Fruit fly (Drosophila melanogaster) whole organism, prepupa: ENCODE data around the gene Pex5.

Source experiments
- CG11762 ChIP-seq: fragments of 200-800 bp; sonication (Bioruptor generic); optimal IDR thresholded peaks from 3 replicates; lab custom pipeline; 2016; ENCODE audit warnings: missing biosample characterization, missing genetic modification characterization; ENCODE audit not compliant: insufficient read depth
- CG11902 ChIP-seq: fragments of 200-800 bp; sonication (Bioruptor generic); optimal IDR thresholded peaks from 3 replicates; lab custom pipeline; 2016; ENCODE audit warnings: missing biosample characterization, missing genetic modification characterization
- CG15336 ChIP-seq: fragments of 200-800 bp; sonication (Bioruptor generic); IDR thresholded peaks from 2 replicates; pipeline ENCODE4 v1.3.6; 2022; ENCODE audit warnings: missing biosample characterization, missing genetic modification characterization
- CG3919 ChIP-seq: fragments of 200-800 bp; sonication (Bioruptor generic); optimal IDR thresholded peaks from 3 replicates; lab custom pipeline; 2016; ENCODE audit warnings: missing biosample characterization, missing genetic modification characterization
- CG4318 ChIP-seq: fragments of 200-800 bp; sonication (Bioruptor generic); optimal IDR thresholded peaks from 3 replicates; lab custom pipeline; 2017; ENCODE audit warnings: missing biosample characterization, mild to moderate bottlenecking, missing genetic modification characterization
- CG6792 ChIP-seq: fragments of 200-800 bp; sonication (Bioruptor generic); optimal IDR thresholded peaks from 3 replicates; lab custom pipeline; 2016; ENCODE audit warnings: missing biosample characterization, missing genetic modification characterization
- CG6808 ChIP-seq: fragments of 200-800 bp; sonication (Bioruptor generic); optimal IDR thresholded peaks from 3 replicates; lab custom pipeline; 2017; ENCODE audit warnings: missing biosample characterization, missing genetic modification characterization, mild to moderate bottlenecking, moderate library complexity, missing genetic modification reagents
- CG6854 ChIP-seq: fragments of 200-800 bp; sonication (Bioruptor generic); optimal IDR thresholded peaks from 2 replicates; lab custom pipeline; 2017; ENCODE audit warnings: missing biosample characterization, mild to moderate bottlenecking, missing genetic modification characterization
- CG8119 ChIP-seq: fragments of 200-800 bp; sonication (Bioruptor generic); IDR thresholded peaks from 3 replicates; pipeline ENCODE4 v1.3.6; 2022; ENCODE audit warnings: missing biosample characterization, missing genetic modification characterization
- CG8319 ChIP-seq: fragments of 200-800 bp; sonication (Bioruptor generic); optimal IDR thresholded peaks from 3 replicates; lab custom pipeline; 2016; ENCODE audit warnings: missing biosample characterization, missing genetic modification characterization
- CG8632 ChIP-seq: fragments of 200-800 bp; sonication (Bioruptor generic); optimal IDR thresholded peaks from 3 replicates; lab custom pipeline; 2016; ENCODE audit warnings: missing biosample characterization, missing genetic modification characterization
- CG9139 ChIP-seq: fragments of 200-800 bp; sonication (Bioruptor generic); optimal IDR thresholded peaks from 3 replicates; lab custom pipeline; 2017; ENCODE audit warnings: missing biosample characterization, mild to moderate bottlenecking, missing genetic modification characterization
- Eip75B ChIP-seq: fragments of 200-800 bp; sonication (Bioruptor generic); optimal IDR thresholded peaks from 3 replicates; lab custom pipeline; 2016; ENCODE audit warnings: missing biosample characterization, missing genetic modification characterization
- Eip93F ChIP-seq: fragments of 200-800 bp; sonication (Bioruptor generic); optimal IDR thresholded peaks from 2 replicates; lab custom pipeline; 2016; ENCODE audit warnings: missing biosample characterization, mild to moderate bottlenecking, missing genetic modification characterization
- Ets21C ChIP-seq: fragments of 200-800 bp; sonication (Bioruptor generic); optimal IDR thresholded peaks from 3 replicates; lab custom pipeline; 2016; ENCODE audit warnings: missing biosample characterization, missing genetic modification characterization
- Gug ChIP-seq: fragments of 200-800 bp; sonication (Bioruptor generic); IDR thresholded peaks from 2 replicates; pipeline ENCODE4 v1.3.6; 2022; ENCODE audit warnings: missing biosample characterization, missing genetic modification characterization
- Hr38 ChIP-seq: sonication (Bioruptor generic); optimal IDR thresholded peaks from 2 replicates; lab custom pipeline; 2016; ENCODE audit warnings: missing biosample characterization, missing genetic modification characterization
- Hr39 ChIP-seq: fragments of 200-800 bp; sonication (Bioruptor generic); optimal IDR thresholded peaks from 2 replicates; lab custom pipeline; 2016; ENCODE audit warnings: missing biosample characterization, missing genetic modification characterization
- Hr4 ChIP-seq: fragments of 200-800 bp; sonication (Bioruptor generic); optimal IDR thresholded peaks from 3 replicates; lab custom pipeline; 2016; ENCODE audit warnings: missing biosample characterization, missing genetic modification characterization
- Lpt ChIP-seq: fragments of 200-800 bp; sonication (Bioruptor generic); optimal IDR thresholded peaks from 3 replicates; lab custom pipeline; 2016; ENCODE audit warnings: missing biosample characterization, missing genetic modification characterization
- Met ChIP-seq: fragments of 200-800 bp; sonication (Bioruptor generic); optimal IDR thresholded peaks from 3 replicates; lab custom pipeline; 2016; ENCODE audit warnings: missing biosample characterization, missing genetic modification characterization
- OdsH ChIP-seq: fragments of 200-800 bp; sonication (Bioruptor generic); optimal IDR thresholded peaks from 3 replicates; lab custom pipeline; 2016; ENCODE audit warnings: missing biosample characterization, missing genetic modification characterization
- Smox ChIP-seq: fragments of 200-800 bp; sonication (Bioruptor generic); optimal IDR thresholded peaks from 3 replicates; lab custom pipeline; 2016; ENCODE audit warnings: missing biosample characterization, missing genetic modification characterization
- Sox102F ChIP-seq: fragments of 200-800 bp; sonication (Bioruptor generic); optimal IDR thresholded peaks from 2 replicates; lab custom pipeline; 2016; ENCODE audit warnings: missing biosample characterization, mild to moderate bottlenecking, missing genetic modification characterization
- Sox14 ChIP-seq: fragments of 200-800 bp; sonication (Bioruptor generic); optimal IDR thresholded peaks from 3 replicates; lab custom pipeline; 2016; ENCODE audit warnings: missing biosample characterization, missing genetic modification characterization
- acj6 ChIP-seq: fragments of 200-800 bp; sonication (Bioruptor generic); optimal IDR thresholded peaks from 3 replicates; lab custom pipeline; 2016; ENCODE audit warnings: missing biosample characterization, missing genetic modification characterization
- cyc ChIP-seq: fragments of 200-800 bp; sonication (Bioruptor generic); optimal IDR thresholded peaks from 3 replicates; lab custom pipeline; 2016; ENCODE audit warnings: missing biosample characterization, missing genetic modification characterization
- eg ChIP-seq: fragments of 200-800 bp; sonication (Bioruptor generic); IDR thresholded peaks from 3 replicates; pipeline ENCODE4 v1.3.6; 2022; ENCODE audit warnings: missing biosample characterization, missing genetic modification characterization
- esn ChIP-seq: fragments of 200-800 bp; sonication (Bioruptor generic); optimal IDR thresholded peaks from 2 replicates; lab custom pipeline; 2016; ENCODE audit warnings: missing biosample characterization, mild to moderate bottlenecking, missing genetic modification characterization, moderate library complexity
- fd59A ChIP-seq: fragments of 200-800 bp; sonication (Bioruptor generic); optimal IDR thresholded peaks from 2 replicates; lab custom pipeline; 2017; ENCODE audit warnings: missing biosample characterization, mild to moderate bottlenecking, missing genetic modification characterization, missing genetic modification reagents
- fd85E ChIP-seq: fragments of 200-800 bp; sonication (Bioruptor generic); optimal IDR thresholded peaks from 3 replicates; lab custom pipeline; 2016; ENCODE audit warnings: missing biosample characterization, missing genetic modification characterization
- fkh ChIP-seq: fragments of 200-800 bp; sonication (Bioruptor generic); optimal IDR thresholded peaks from 3 replicates; lab custom pipeline; 2017; ENCODE audit warnings: missing biosample characterization, mild to moderate bottlenecking, missing genetic modification characterization, moderate library complexity
- pdm3 ChIP-seq: fragments of 200-800 bp; sonication (Bioruptor generic); optimal IDR thresholded peaks from 3 replicates; lab custom pipeline; 2016; ENCODE audit warnings: missing biosample characterization, missing genetic modification characterization
- salr ChIP-seq, 2 experiments: fragments of 200-800 bp; sonication (Bioruptor generic); optimal IDR thresholded peaks; 3 replicates each; lab custom pipeline; 2016 to 2018; ENCODE audit warnings: missing biosample characterization in 2 of 2, missing genetic modification characterization in 2 of 2, mild to moderate bottlenecking in 1 of 2
- spab ChIP-seq: fragments of 200-800 bp; sonication (Bioruptor generic); optimal IDR thresholded peaks from 2 replicates; lab custom pipeline; 2017; ENCODE audit warnings: missing biosample characterization, mild to moderate bottlenecking, missing genetic modification characterization, missing genetic modification reagents
- svp ChIP-seq: fragments of 200-800 bp; sonication (Bioruptor generic); peaks from one replicate; lab custom pipeline; 2016; ENCODE audit warnings: missing biosample characterization, missing genetic modification characterization
- topi ChIP-seq: fragments of 200-800 bp; sonication (Bioruptor generic); optimal IDR thresholded peaks from 3 replicates; lab custom pipeline; 2016; ENCODE audit warnings: missing biosample characterization, missing genetic modification characterization
- vri ChIP-seq: fragments of 200-800 bp; sonication (Bioruptor generic); optimal IDR thresholded peaks from 3 replicates; lab custom pipeline; 2016; ENCODE audit warnings: missing biosample characterization, mild to moderate bottlenecking, missing genetic modification characterization

Gene Pex5

dm6 chrX:1907727-1908264 is 38.9 kb upstream of the Pex5 start, which contains the start of gene mip130 (continued):
- peak; percentile 37 for TF ChIP-seq acj6 (GFP tag; lab: Kevin White, UChicago)
- TF ChIP-seq CG6854: peak; percentile 27
- TF ChIP-seq CG11762 (GFP tag; lab: Kevin White, UChicago): peak; percentile 1
- TF ChIP-seq Sox102F (GFP tag; lab: Kevin White, UChicago): peak; percentile 51
- TF ChIP-seq CG8119: peak; percentile 47; the same call in 2 of the 3 replicates
- TF ChIP-seq esn (GFP tag; lab: Kevin White, UChicago): peak; percentile 58
- peak; percentile 43 for TF ChIP-seq CG11902 (GFP tag; lab: Kevin White, UChicago)
- TF ChIP-seq Met (GFP tag; lab: Kevin White, UChicago): peak; percentile 82
- peak; percentile 84 for TF ChIP-seq svp (GFP tag; lab: Kevin White, UChicago)
- TF ChIP-seq OdsH: peak; percentile 47
- peak; percentile 53 for TF ChIP-seq CG6792 (GFP tag; lab: Kevin White, UChicago)
- peak; percentile 56 for TF ChIP-seq Eip75B (GFP tag; lab: Kevin White, UChicago)
- no peak for TF ChIP-seq salr (GFP tag; optimal IDR thresholded peaks at IDR 0.05; lab: Kevin White, UChicago)
- TF ChIP-seq CG9139: no peak
- TF ChIP-seq spab (GFP tag; lab: Kevin White, UChicago): peak; percentile 34
- TF ChIP-seq Sox14: peak; percentile 55
- TF ChIP-seq Ets21C (GFP tag; lab: Kevin White, UChicago): no peak
- peak; percentile 64 for TF ChIP-seq Hr4 (GFP tag; lab: Kevin White, UChicago)
- no peak for TF ChIP-seq fd59A (GFP tag; lab: Kevin White, UChicago)
- TF ChIP-seq Gug: no peak
- TF ChIP-seq eg (GFP tag; lab: Robert Waterston, UW): 0 out of 3 replicates have a peak, but pooled peaks have one; percentile 41
- TF ChIP-seq CG3919: peak; percentile 60
- TF ChIP-seq cyc (GFP tag; lab: Kevin White, UChicago): peak; percentile 65
- peak; percentile 69 for TF ChIP-seq CG15336 (GFP tag; lab: Robert Waterston, UW)
- TF ChIP-seq fkh (GFP tag; lab: Kevin White, UChicago): no peak
- TF ChIP-seq Eip93F: no peak
- TF ChIP-seq Hr38 (GFP tag; lab: Kevin White, UChicago): no peak
- no peak for TF ChIP-seq CG8319 (GFP tag; lab: Kevin White, UChicago)
- no peak for TF ChIP-seq CG4318 (GFP tag; lab: Kevin White, UChicago)
- TF ChIP-seq topi: peak; percentile 71
- TF ChIP-seq Hr39 (GFP tag; lab: Kevin White, UChicago): peak; percentile 31
- peak; percentile 37 for TF ChIP-seq Smox (GFP tag; lab: Kevin White, UChicago)
- peak; percentile 54 for TF ChIP-seq CG8632

- TF ChIP-seq CG8119 (no peak), CG8319 (GFP tag; lab: Kevin White, UChicago) (no peak), svp (GFP tag; lab: Kevin White, UChicago) (peak; percentile 62)
Observed at dm6 chrX:1903968-1904367, 35.1 kb upstream of the Pex5 start.

DNA sequence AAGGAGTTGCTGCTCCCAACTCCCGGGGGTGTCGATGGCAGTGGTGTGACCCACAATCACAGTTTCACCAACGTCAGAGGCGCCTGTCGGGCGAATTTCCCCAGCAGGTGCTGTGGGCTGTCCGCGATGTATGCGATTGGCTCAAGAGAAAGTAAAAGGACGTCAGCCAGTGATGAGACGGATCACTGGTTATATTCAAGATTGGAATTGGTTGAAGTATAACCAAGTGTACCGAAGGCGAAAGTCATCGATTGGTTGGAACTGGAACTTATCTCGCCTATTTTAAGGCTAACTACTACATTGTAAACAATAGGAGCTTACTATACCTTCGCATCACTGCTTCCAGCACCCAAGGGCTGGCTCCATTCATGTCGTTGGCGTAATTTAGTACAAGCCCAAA is 34.2 kb upstream of the Pex5 start, which contains the start of gene CG32801:
TSS of gene CG32801 (minus strand) at position 101 of the 400 bp plus-strand sequence.
- TF ChIP-seq Ets21C (GFP tag; lab: Kevin White, UChicago) (no peak), pdm3 (no peak), fd85E (GFP tag; lab: Kevin White, UChicago) (no peak), Lpt (GFP tag; lab: Kevin White, UChicago) (no peak), CG6808 (GFP tag; lab: Kevin White, UChicago) (no peak), svp (GFP tag; lab: Kevin White, UChicago) (no peak), CG15336 (GFP tag; lab: Robert Waterston, UW) (no peak), vri (GFP tag; lab: Kevin White, UChicago) (no peak), fkh (GFP tag; lab: Kevin White, UChicago) (no peak), CG8319 (GFP tag; lab: Kevin White, UChicago) (no peak)
